Fruit fly (Drosophila melanogaster) whole organism, embryonic: ENCODE measurements around the gene CG6569.

Experiments
- Awh ChIP-seq: fragments of 200-800 bp; sonication (Bioruptor generic); IDR thresholded peaks from 2 replicates; pipeline ENCODE4, ENCODE4 v1.3.6; 2022; ENCODE audit warnings: missing biosample characterization, missing genetic modification characterization
- CG11696 ChIP-seq: fragments of 200-800 bp; sonication (Bioruptor generic); IDR thresholded peaks from 2 replicates; pipeline ENCODE4 v1.3.6; 2022; ENCODE audit warnings: missing biosample characterization, missing genetic modification characterization
- CG12299 ChIP-seq: fragments of 200-800 bp; sonication (Bioruptor generic); optimal IDR thresholded peaks from 2 replicates; lab custom pipeline; 2018; ENCODE audit warnings: missing biosample characterization, mild to moderate bottlenecking, missing genetic modification characterization
- CG13894 ChIP-seq: fragments of 200-800 bp; sonication (Bioruptor generic); optimal IDR thresholded peaks from 3 replicates; lab custom pipeline; 2018; ENCODE audit warnings: missing biosample characterization, mild to moderate bottlenecking, missing genetic modification characterization, moderate library complexity
- CG16815 ChIP-seq: fragments of 200-800 bp; sonication (Bioruptor generic); optimal IDR thresholded peaks from 3 replicates; lab custom pipeline; 2017; ENCODE audit warnings: missing biosample characterization, mild to moderate bottlenecking, missing genetic modification characterization
- CG17612 ChIP-seq: fragments of 200-800 bp; sonication (Bioruptor generic); IDR thresholded peaks from 2 replicates; pipeline ENCODE4 v1.3.6; 2022; ENCODE audit warnings: missing biosample characterization, missing genetic modification characterization
- CG18599 ChIP-seq: fragments of 200-800 bp; sonication (Bioruptor generic); optimal IDR thresholded peaks from 3 replicates; lab custom pipeline; 2017; ENCODE audit warnings: missing biosample characterization, missing genetic modification characterization, mild to moderate bottlenecking, moderate library complexity, missing genetic modification reagents
- CG18764 ChIP-seq: fragments of 200-800 bp; sonication (Bioruptor generic); optimal IDR thresholded peaks from 3 replicates; lab custom pipeline; 2016; ENCODE audit warnings: missing biosample characterization, missing genetic modification characterization
- CG3065 ChIP-seq: fragments of 200-800 bp; sonication (Bioruptor generic); optimal IDR thresholded peaks from 2 replicates; lab custom pipeline; 2016; ENCODE audit warnings: missing biosample characterization, missing genetic modification characterization
- CG32767 ChIP-seq: fragments of 200-800 bp; sonication (Bioruptor generic); IDR thresholded peaks from 2 replicates; pipeline ENCODE4 v1.3.6; 2022; ENCODE audit warnings: missing biosample characterization, missing genetic modification characterization
- CG6791 ChIP-seq: fragments of 200-800 bp; sonication (Bioruptor generic); IDR thresholded peaks from 3 replicates; pipeline ENCODE4 v1.3.6; 2022; ENCODE audit warnings: missing biosample characterization, missing genetic modification characterization; ENCODE audit not compliant: partially characterized antibody
- CG7556 ChIP-seq: fragments of 200-800 bp; sonication (Bioruptor generic); optimal IDR thresholded peaks from 2 replicates; lab custom pipeline; 2017; ENCODE audit warnings: missing biosample characterization, mild to moderate bottlenecking, missing genetic modification characterization
- CG9876 ChIP-seq: fragments of 200-800 bp; sonication (Bioruptor generic); optimal IDR thresholded peaks from 2 replicates; lab custom pipeline; 2016; ENCODE audit warnings: missing biosample characterization, missing genetic modification characterization
- CTCF ChIP-seq: fragments of 200-800 bp; sonication (Bioruptor generic); optimal IDR thresholded peaks from 2 replicates; lab custom pipeline; 2017; ENCODE audit warnings: missing biosample characterization, mild to moderate bottlenecking, missing genetic modification characterization, moderate library complexity
- Dad ChIP-seq: fragments of 200-800 bp; sonication (Bioruptor generic); optimal IDR thresholded peaks from 3 replicates; lab custom pipeline; 2016; ENCODE audit warnings: missing biosample characterization, missing genetic modification characterization
- Drgx ChIP-seq: fragments of 200-800 bp; sonication (Bioruptor generic); IDR thresholded peaks from 2 replicates; pipeline ENCODE4 v1.3.6; 2022; ENCODE audit warnings: missing biosample characterization, missing genetic modification characterization
- H15 ChIP-seq: fragments of 200-800 bp; sonication (Bioruptor generic); IDR thresholded peaks from 3 replicates; pipeline ENCODE4 v1.3.6; 2022; ENCODE audit warnings: missing biosample characterization, missing genetic modification characterization
- Jarid2 ChIP-seq: fragments of 200-800 bp; sonication (Bioruptor generic); optimal IDR thresholded peaks from 3 replicates; lab custom pipeline; 2017; ENCODE audit warnings: mild to moderate bottlenecking, missing biosample characterization, missing genetic modification reagents, missing genetic modification characterization
- Lpt ChIP-seq: fragments of >200 bp; optimal IDR thresholded peaks from 2 replicates; lab custom pipeline; 2018; ENCODE audit warnings: missing biosample characterization, missing genetic modification characterization
- Pdp1 ChIP-seq, 2 experiments: fragments of 200-800 bp; sonication (Bioruptor generic); optimal IDR thresholded peaks; 3 replicates each; lab custom pipeline; 2016; ENCODE audit warnings: missing biosample characterization in 2 of 2, missing genetic modification characterization in 2 of 2, mild to moderate bottlenecking in 1 of 2, moderate library complexity in 1 of 2
- Poxn ChIP-seq: fragments of 200-800 bp; sonication (Bioruptor generic); IDR thresholded peaks from 2 replicates; pipeline ENCODE4 v1.3.6; 2022; ENCODE audit warnings: missing biosample characterization, missing genetic modification characterization
- Rfx ChIP-seq: fragments of 200-800 bp; sonication (Bioruptor generic); IDR thresholded peaks from 2 replicates; pipeline ENCODE4 v1.3.6; 2022; ENCODE audit warnings: missing biosample characterization, missing genetic modification characterization
- Sox100B ChIP-seq: fragments of 200-800 bp; sonication (Bioruptor generic); optimal IDR thresholded peaks from 3 replicates; lab custom pipeline; 2018; ENCODE audit warnings: missing biosample characterization, mild to moderate bottlenecking, missing genetic modification characterization
- Sox102F ChIP-seq: fragments of 200-800 bp; sonication (Bioruptor generic); optimal IDR thresholded peaks from 2 replicates; lab custom pipeline; 2018; ENCODE audit warnings: missing biosample characterization, mild to moderate bottlenecking, missing genetic modification characterization, moderate library complexity
- bsh ChIP-seq, 2 experiments: fragments of 200-800 bp; sonication (Bioruptor generic); optimal IDR thresholded peaks; 2 replicates each; lab custom pipeline; 2017 to 2018; ENCODE audit warnings: mild to moderate bottlenecking in 2 of 2, missing biosample characterization in 2 of 2, missing genetic modification characterization in 2 of 2, moderate library complexity in 1 of 2
- cas ChIP-seq: fragments of 200-800 bp; sonication (Bioruptor generic); IDR thresholded peaks from 2 replicates; pipeline ENCODE4 v1.3.6; 2022; ENCODE audit warnings: missing biosample characterization, missing genetic modification characterization
- chinmo ChIP-seq: fragments of 200-800 bp; sonication (Bioruptor generic); IDR thresholded peaks from 4 replicates; pipeline ENCODE4 v1.3.6; 2022; ENCODE audit warnings: missing biosample characterization, missing genetic modification characterization; ENCODE audit not compliant: partially characterized antibody
- crol ChIP-seq: fragments of 200-800 bp; sonication (Bioruptor generic); IDR thresholded peaks from 2 replicates; pipeline ENCODE4 v1.3.6; 2022; ENCODE audit warnings: missing biosample characterization, missing genetic modification characterization
- dm ChIP-seq: fragments of 200-800 bp; sonication (Bioruptor generic); optimal IDR thresholded peaks from 3 replicates; lab custom pipeline; 2016; ENCODE audit warnings: missing biosample characterization, missing genetic modification characterization
- emc ChIP-seq: fragments of 200-800 bp; sonication (Bioruptor generic); optimal IDR thresholded peaks from 2 replicates; lab custom pipeline; 2016; ENCODE audit warnings: missing biosample characterization, missing genetic modification characterization
- en ChIP-seq: fragments of 200-800 bp; sonication (Bioruptor generic); optimal IDR thresholded peaks from 2 replicates; lab custom pipeline; 2016; ENCODE audit warnings: missing biosample characterization, missing genetic modification characterization
- kah ChIP-seq: fragments of 200-800 bp; sonication (Bioruptor generic); optimal IDR thresholded peaks from 2 replicates; lab custom pipeline; 2018; ENCODE audit warnings: missing biosample characterization, mild to moderate bottlenecking, missing genetic modification characterization
- knrl ChIP-seq: fragments of 200-800 bp; sonication (Bioruptor generic); IDR thresholded peaks from 3 replicates; pipeline ENCODE4 v1.3.6; 2022; ENCODE audit warnings: missing biosample characterization, missing genetic modification characterization; ENCODE audit not compliant: partially characterized antibody
- nom ChIP-seq: fragments of 200-800 bp; sonication (Bioruptor generic); optimal IDR thresholded peaks from 2 replicates; lab custom pipeline; 2017; ENCODE audit warnings: missing biosample characterization, missing genetic modification characterization, mild to moderate bottlenecking, moderate library complexity, missing genetic modification reagents
- pb ChIP-seq: fragments of 200-800 bp; sonication (Bioruptor generic); optimal IDR thresholded peaks from 3 replicates; lab custom pipeline; 2016; ENCODE audit warnings: missing biosample characterization, missing genetic modification characterization
- prd ChIP-seq, 3 experiments: fragments of >200 bp in 2 of 3; fragments of 200-800 bp in 1 of 3; sonication (Bioruptor generic) in 1 of 3; optimal IDR thresholded peaks in 2 of 3; IDR thresholded peaks in 1 of 3; 2 replicates in 2 of 3; 3 replicates in 1 of 3; pipeline versions ENCODE4 v1.3.6 to Lab custom; 2017 to 2022; ENCODE audit warnings: missing biosample characterization in 1 of 3, missing genetic modification characterization in 1 of 3
- pros ChIP-seq: fragments of 200-800 bp; sonication (Bioruptor generic); optimal IDR thresholded peaks from 3 replicates; lab custom pipeline; 2019; ENCODE audit warnings: missing biosample characterization, mild to moderate bottlenecking, missing genetic modification characterization, moderate library complexity
- sens ChIP-seq: fragments of 200-800 bp; sonication (Bioruptor generic); peaks from one replicate; lab custom pipeline; 2016; ENCODE audit warnings: missing biosample characterization, missing genetic modification characterization
- ssp ChIP-seq: fragments of 200-800 bp; sonication (Bioruptor generic); IDR thresholded peaks from 2 replicates; pipeline ENCODE4 v1.3.6; 2022; ENCODE audit warnings: missing biosample characterization, missing genetic modification characterization
- stwl ChIP-seq: fragments of 200-800 bp; sonication (Bioruptor generic); optimal IDR thresholded peaks from 3 replicates; lab custom pipeline; 2018; ENCODE audit warnings: missing biosample characterization, mild to moderate bottlenecking, missing genetic modification characterization, moderate library complexity
- wor ChIP-seq: fragments of 200-800 bp; sonication (Bioruptor generic); IDR thresholded peaks from 2 replicates; pipeline ENCODE4 v1.3.6; 2022; ENCODE audit warnings: missing biosample characterization, missing genetic modification characterization

The CG6569 gene

DNA sequence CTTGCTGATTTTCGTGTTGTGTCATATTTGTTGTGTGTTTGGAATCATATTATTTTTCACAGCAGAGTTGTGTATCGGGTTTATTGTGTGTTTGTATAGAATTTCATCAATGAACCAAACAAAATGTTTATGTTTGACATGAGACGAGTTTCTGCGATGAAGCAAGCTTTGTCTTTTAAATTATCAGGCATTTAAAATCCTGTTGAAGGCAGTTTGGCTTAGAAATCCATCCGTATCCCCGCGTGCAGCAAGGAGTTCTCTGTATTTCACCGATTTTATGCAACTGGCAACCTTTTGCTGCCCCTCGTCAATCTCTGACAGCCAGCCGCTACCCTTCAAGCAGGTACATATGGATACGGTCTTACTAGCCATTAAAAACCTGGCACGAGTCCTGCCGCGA is at the start of gene CG6569, which contains the start of gene Cby:
TSS of gene CG6569 (minus strand) at position 101 of the 400 bp plus-strand sequence.
TSS of gene Cby (plus strand) at position 185 of the 400 bp plus-strand sequence.
- TF ChIP-seq Awh (GFP tag; lab: Robert Waterston, UW) = no peak
- no peak for TF ChIP-seq CG6791
- no peak for TF ChIP-seq Lpt (GFP tag; lab: Kevin White, UChicago)
- TF ChIP-seq CG11696 (GFP tag; lab: Robert Waterston, UW) = no peak
- no peak for TF ChIP-seq emc (GFP tag; lab: Kevin White, UChicago)

DNA sequence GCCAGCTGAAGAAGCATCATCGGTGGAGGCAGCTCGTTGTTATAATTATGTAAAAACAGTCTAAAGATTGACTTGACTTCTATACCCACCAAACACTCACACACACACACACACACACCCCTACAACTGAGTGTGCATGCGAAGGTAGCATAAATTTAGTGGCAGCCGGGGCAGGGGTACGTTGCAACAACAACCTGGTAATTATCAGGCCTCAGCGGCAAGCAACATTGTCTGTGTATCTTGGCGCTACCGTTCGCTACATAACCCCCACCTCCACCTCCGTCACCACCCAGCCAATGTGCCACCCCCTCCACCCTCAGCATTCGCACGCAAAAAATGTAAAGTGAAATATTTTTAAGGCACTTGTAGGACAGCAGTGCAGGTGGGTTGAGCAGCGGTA is 49.3 kb upstream of the CG6569 start:
- TF ChIP-seq wor (GFP tag; lab: Robert Waterston, UW) (no peak), Pdp1 (GFP tag; optimal IDR thresholded peaks at IDR 0.05; lab: Kevin White, UChicago) (no peak), Sox102F (no peak), knrl (GFP tag; lab: Robert Waterston, UW) (no peak), CG13894 (no peak), Lpt (GFP tag; lab: Kevin White, UChicago) (no peak), stwl (tag; lab: Kevin White, UChicago) (no peak), H15 (GFP tag; lab: Robert Waterston, UW) (no peak)

DNA sequence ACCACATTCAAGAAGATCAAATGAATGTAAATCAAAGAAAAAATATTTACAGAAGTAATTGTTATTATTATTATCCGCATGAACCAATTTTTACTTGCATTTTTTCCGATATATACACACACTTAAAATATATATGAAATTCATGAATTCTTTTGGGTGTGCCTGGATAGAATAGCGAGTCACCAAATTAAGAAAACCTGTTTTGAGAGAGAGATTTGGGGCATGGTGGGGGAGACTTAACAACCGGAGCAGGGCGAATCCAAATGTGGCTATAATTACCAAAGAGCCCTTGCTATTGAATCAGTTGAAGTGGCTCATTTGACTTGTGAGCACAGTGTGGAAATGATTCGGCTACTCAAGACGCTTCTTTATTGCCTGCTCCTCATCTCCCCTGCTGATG is 45.7 kb upstream of the CG6569 start, which contains the start of gene Qsox2:
TSS of gene Qsox2 (plus strand) at position 301 of the 400 bp plus-strand sequence.
- TF ChIP-seq chinmo (GFP tag; lab: Robert Waterston, UW) (0 out of 4 replicates have a peak, but pooled peaks have one; percentile 21), CG12299 (tag; lab: Kevin White, UChicago) (no peak), en (GFP tag; lab: Kevin White, UChicago) (no peak), CG3065 (GFP tag; lab: Kevin White, UChicago) (no peak), Jarid2 (GFP tag; lab: Kevin White, UChicago) (peak; percentile 37), Rfx (peak; percentile 6; the same call in 1 of the 2 replicates), CTCF (GFP tag; lab: Kevin White, UChicago) (no peak), Awh (GFP tag; lab: Robert Waterston, UW) (0 out of 2 replicates have a peak, but pooled peaks have one; percentile 11), crol (GFP tag; lab: Robert Waterston, UW) (peak; percentile 51; the same call in 1 of the 2 replicates)

DNA sequence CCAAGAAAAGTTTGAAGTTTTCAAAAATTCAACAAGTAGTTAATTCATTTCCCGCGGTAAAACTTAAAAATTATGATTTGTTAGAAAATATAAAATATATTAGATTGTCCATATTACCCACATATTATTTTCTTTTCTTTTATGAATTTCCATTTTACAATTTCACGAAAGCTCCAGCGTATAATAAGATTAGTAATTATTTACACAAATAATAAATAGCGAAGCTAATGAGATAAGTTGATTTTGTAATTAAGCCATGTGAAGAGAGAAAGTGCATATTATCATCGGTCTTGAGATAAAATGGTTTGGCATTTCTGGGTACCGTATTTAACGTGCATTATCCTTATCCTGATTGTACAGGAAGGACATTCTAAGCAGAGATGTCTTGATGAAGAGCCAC is 43.8 kb upstream of the CG6569 start, which contains the start of gene Qsox3:
TSS of gene Qsox3 (plus strand) at position 301 of the 400 bp plus-strand sequence.
- TF ChIP-seq CG17612 (GFP tag; lab: Robert Waterston, UW) = no peak

DNA sequence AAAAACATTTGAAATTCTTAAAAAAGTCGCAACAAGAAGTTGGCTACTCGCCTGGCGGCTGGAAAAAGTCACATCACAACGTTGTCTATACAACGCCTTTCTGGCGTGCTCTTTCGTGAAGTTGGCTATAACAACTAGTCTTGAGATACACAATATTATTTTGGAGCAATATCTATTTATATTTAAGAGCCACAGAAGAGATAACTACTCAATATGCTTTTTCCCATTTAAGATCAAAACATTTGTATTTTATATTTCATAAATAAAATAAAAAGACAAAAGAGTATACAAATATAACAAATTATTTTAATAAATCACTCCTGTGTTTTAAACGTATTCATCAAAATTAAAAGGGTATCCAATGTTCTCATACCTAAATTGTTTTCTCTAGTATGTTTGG is 39.1 kb upstream of the CG6569 start:
- no peak for TF ChIP-seq CG9876 (GFP tag; lab: Kevin White, UChicago)
- no peak for TF ChIP-seq CG3065 (GFP tag; lab: Kevin White, UChicago)
- no peak for TF ChIP-seq cas (GFP tag; lab: Robert Waterston, UW)

DNA sequence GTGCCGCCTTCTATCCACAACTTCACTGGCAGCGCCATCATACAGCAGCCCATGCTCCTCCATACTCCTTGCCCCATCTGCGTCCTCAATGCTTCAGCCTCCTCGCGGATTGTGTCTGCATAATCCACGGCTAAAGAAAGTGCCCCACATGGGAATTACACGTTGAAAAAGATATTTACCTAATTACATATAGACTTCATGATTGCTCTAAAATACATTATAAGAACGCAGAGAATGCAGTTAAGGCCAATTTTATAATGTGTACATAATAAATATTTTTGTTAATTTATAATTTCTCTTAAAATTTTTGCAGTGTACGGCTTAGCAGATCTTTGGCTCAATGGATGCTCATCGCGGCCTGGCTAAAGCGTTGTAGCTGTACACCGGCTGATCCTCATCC is 37.9 kb upstream of the CG6569 start:
- no peak for TF ChIP-seq CG13894
- TF ChIP-seq CG18599 (GFP tag; lab: Kevin White, UChicago) = no peak
- no peak for TF ChIP-seq Dad (GFP tag; lab: Kevin White, UChicago)
- TF ChIP-seq Sox100B (GFP tag; lab: Kevin White, UChicago) = no peak
- no peak for TF ChIP-seq kah (GFP tag; lab: Kevin White, UChicago)
- TF ChIP-seq Drgx (GFP tag; lab: Robert Waterston, UW) = peak; percentile 80
- TF ChIP-seq ssp (GFP tag; lab: Robert Waterston, UW) = no peak
- no peak for TF ChIP-seq CG16815
- no peak for TF ChIP-seq pb (GFP tag; lab: Kevin White, UChicago)
- TF ChIP-seq CG32767 (GFP tag; lab: Robert Waterston, UW) = no peak
- peak; percentile 26 for TF ChIP-seq sens (GFP tag; lab: Kevin White, UChicago)
- peak; percentile 64 for TF ChIP-seq nom (GFP tag; lab: Kevin White, UChicago)
- no peak for TF ChIP-seq prd (optimal IDR thresholded peaks at IDR 0.05; lab: Kevin White, UChicago)
- TF ChIP-seq prd (GFP tag; IDR thresholded peaks at IDR 0.05; lab: Robert Waterston, UW) = 0 out of 3 replicates have a peak, but pooled peaks have one; percentile 9
- peak in 1 of 2 experiments; percentile 83 for TF ChIP-seq bsh (GFP tag; optimal IDR thresholded peaks at IDR 0.05; lab: Kevin White, UChicago)
- TF ChIP-seq CG18764 (GFP tag; lab: Kevin White, UChicago) = no peak
- no peak for TF ChIP-seq pros (GFP tag; lab: Kevin White, UChicago)
- TF ChIP-seq Poxn (GFP tag; lab: Robert Waterston, UW) = no peak
- no peak for TF ChIP-seq CG7556 (GFP tag; lab: Kevin White, UChicago)
- TF ChIP-seq dm (GFP tag; lab: Kevin White, UChicago) = no peak
